Worm (Caenorhabditis elegans) whole organism, young adult: ENCODE data around the gene sax-2.
A peak's percentile ranks its signal among the peaks of the same experiment; 100 is the strongest.

Experiments used
- B0019.2 ChIP-seq: fragments of 200-800 bp; sonication (Bioruptor generic); conservative IDR thresholded peaks from 2 replicates; pipeline ENCODE4 v1.3.6; 2022; ENCODE audit warnings: missing genetic modification reagents, missing genetic modification characterization, missing compliant biosample characterization
- F22D6.2 ChIP-seq: sonication (generic microtip); optimal IDR thresholded peaks from 2 replicates; lab custom pipeline; 2016; ENCODE audit warnings: mild to moderate bottlenecking, missing genetic modification characterization, missing compliant biosample characterization
- F33H1.4 ChIP-seq: fragments of 200-800 bp; sonication (Bioruptor generic); IDR thresholded peaks from 2 replicates; pipeline ENCODE4 v1.3.6; 2022; ENCODE audit warnings: missing genetic modification reagents, missing genetic modification characterization, missing compliant biosample characterization
- F57A8.1 ChIP-seq: fragments of 200-800 bp; sonication (Bioruptor generic); optimal IDR thresholded peaks from 2 replicates; lab custom pipeline; 2018; ENCODE audit warnings: mild to moderate bottlenecking, missing genetic modification characterization, moderate library complexity, missing compliant biosample characterization
- T07F8.4 ChIP-seq: sonication (generic microtip); optimal IDR thresholded peaks from 2 replicates; lab custom pipeline; 2016; ENCODE audit warnings: mild to moderate bottlenecking, missing genetic modification characterization, moderate library complexity, missing compliant biosample characterization
- Y56A3A.18 ChIP-seq: fragments of 200-800 bp; sonication (Bioruptor generic); IDR thresholded peaks from 2 replicates; pipeline ENCODE4 v1.3.6; 2022; ENCODE audit warnings: missing genetic modification reagents, missing genetic modification characterization, missing compliant biosample characterization
- ama-1 ChIP-seq, 3 experiments: fragments of 150-350 bp in 1 of 3; sonication (generic microtip) in 2 of 3; optimal IDR thresholded peaks; 2 replicates each; lab custom pipeline; 2014 to 2018; ENCODE audit warnings: missing biosample characterization in 2 of 3, missing genetic modification characterization in 2 of 3, missing genetic modification reagents in 2 of 3
- aptf-2 ChIP-seq: fragments of 200-800 bp; sonication (Bioruptor generic); conservative IDR thresholded peaks from 2 replicates; pipeline ENCODE4 v1.3.6; 2022; ENCODE audit warnings: missing genetic modification reagents, missing genetic modification characterization, missing compliant biosample characterization
- aptf-3 ChIP-seq: fragments of 200-800 bp; sonication (Bioruptor generic); IDR thresholded peaks from 2 replicates; pipeline ENCODE4 v1.3.6; 2022; ENCODE audit warnings: missing genetic modification characterization, missing compliant biosample characterization
- bed-2 ChIP-seq: fragments of 200-800 bp; sonication (Bioruptor generic); IDR thresholded peaks from 2 replicates; pipeline ENCODE4 v1.3.6; 2022; ENCODE audit warnings: missing genetic modification reagents, missing genetic modification characterization, missing compliant biosample characterization
- ccch-3 ChIP-seq: fragments of 200-800 bp; sonication (Bioruptor generic); optimal IDR thresholded peaks from 2 replicates; lab custom pipeline; 2018; ENCODE audit warnings: mild to moderate bottlenecking, missing genetic modification characterization, missing compliant biosample characterization
- cebp-1 ChIP-seq, 2 experiments: fragments of 200-800 bp in 1 of 2; sonication (Bioruptor generic) in 1 of 2; sonication (generic microtip) in 1 of 2; IDR thresholded peaks in 1 of 2; optimal IDR thresholded peaks in 1 of 2; 2 replicates each; pipeline versions ENCODE4 v1.3.6 to Lab custom; 2017 to 2022; ENCODE audit warnings: missing compliant biosample characterization in 2 of 2, missing genetic modification characterization in 2 of 2, mild to moderate bottlenecking in 1 of 2, missing genetic modification reagents in 1 of 2, moderate library complexity in 1 of 2
- ceh-58 ChIP-seq: fragments of 200-800 bp; sonication (Bioruptor generic); IDR thresholded peaks from 2 replicates; pipeline ENCODE4 v1.3.6; 2022; ENCODE audit warnings: missing genetic modification characterization, missing compliant biosample characterization
- chd-7 ChIP-seq: sonication (generic microtip); optimal IDR thresholded peaks from 2 replicates; lab custom pipeline; 2016; ENCODE audit warnings: mild to moderate bottlenecking, missing genetic modification characterization, moderate library complexity, missing compliant biosample characterization
- die-1 ChIP-seq: sonication (generic microtip); optimal IDR thresholded peaks from 2 replicates; lab custom pipeline; 2016; ENCODE audit warnings: missing genotype, mild to moderate bottlenecking, missing genetic modification characterization, missing compliant biosample characterization
- dox-1 ChIP-seq: fragments of 200-800 bp; sonication (Bioruptor generic); IDR thresholded peaks from 2 replicates; pipeline ENCODE4 v1.3.6; 2022; ENCODE audit warnings: missing genetic modification reagents, missing genetic modification characterization, missing compliant biosample characterization
- dpff-1 ChIP-seq: sonication (generic microtip); optimal IDR thresholded peaks from 2 replicates; lab custom pipeline; 2017; ENCODE audit warnings: mild to moderate bottlenecking, missing genetic modification characterization, missing compliant biosample characterization
- egl-44 ChIP-seq: fragments of 200-800 bp; sonication (Bioruptor generic); IDR thresholded peaks from 2 replicates; pipeline ENCODE4 v1.3.6; 2022; ENCODE audit warnings: missing genetic modification reagents, missing genetic modification characterization, missing compliant biosample characterization
- egrh-3 ChIP-seq: fragments of 200-800 bp; sonication (Bioruptor generic); IDR thresholded peaks from 2 replicates; pipeline ENCODE4 v1.3.6; 2022; ENCODE audit warnings: missing genetic modification reagents, missing genetic modification characterization, missing compliant biosample characterization
- ekl-4 ChIP-seq: fragments of 200-800 bp; sonication (Bioruptor generic); IDR thresholded peaks from 2 replicates; pipeline ENCODE4 v1.3.6; 2022; ENCODE audit warnings: missing genetic modification reagents, missing genetic modification characterization, missing compliant biosample characterization
- him-1 ChIP-seq: sonication (generic microtip); optimal IDR thresholded peaks from 2 replicates; lab custom pipeline; 2016; ENCODE audit warnings: missing genotype, missing genetic modification reagents, missing genetic modification characterization, missing compliant biosample characterization
- hlh-26 ChIP-seq: fragments of 200-800 bp; sonication (Bioruptor generic); conservative IDR thresholded peaks from 2 replicates; pipeline ENCODE4 v1.3.6; 2022; ENCODE audit warnings: missing genetic modification reagents, missing genetic modification characterization, missing compliant biosample characterization
- hrde-1 ChIP-seq: sonication (generic microtip); optimal IDR thresholded peaks from 2 replicates; lab custom pipeline; 2016; ENCODE audit warnings: missing genetic modification characterization, mild to moderate bottlenecking, missing compliant biosample characterization, moderate library complexity, missing genotype, missing genetic modification reagents, borderline replicate concordance
- lin-26 ChIP-seq: fragments of 200-800 bp; sonication (Bioruptor generic); IDR thresholded peaks from 2 replicates; pipeline ENCODE4 v1.3.6; 2022; ENCODE audit warnings: missing genetic modification reagents, missing genetic modification characterization, missing compliant biosample characterization
- lin-40 ChIP-seq: sonication (generic microtip); optimal IDR thresholded peaks from 2 replicates; lab custom pipeline; 2016; ENCODE audit warnings: missing genetic modification characterization, mild to moderate bottlenecking, missing compliant biosample characterization, missing genotype, missing genetic modification reagents
- mxl-1 ChIP-seq: sonication (generic microtip); optimal IDR thresholded peaks from 2 replicates; lab custom pipeline; 2016; ENCODE audit warnings: missing genetic modification characterization, missing compliant biosample characterization
- nfyb-1 ChIP-seq: fragments of 200-800 bp; sonication (Bioruptor generic); IDR thresholded peaks from 2 replicates; pipeline ENCODE4 v1.3.6; 2022; ENCODE audit warnings: missing genetic modification reagents, missing genetic modification characterization, missing compliant biosample characterization
- nhr-27 ChIP-seq: fragments of 200-800 bp; sonication (Bioruptor generic); optimal IDR thresholded peaks from 2 replicates; lab custom pipeline; 2018; ENCODE audit warnings: mild to moderate bottlenecking, missing genetic modification characterization, moderate library complexity, missing compliant biosample characterization
- nhr-80 ChIP-seq: sonication (generic microtip); optimal IDR thresholded peaks from 2 replicates; lab custom pipeline; 2016; ENCODE audit warnings: missing genetic modification characterization, missing compliant biosample characterization
- rec-8 ChIP-seq, 2 experiments: sonication (generic microtip); optimal IDR thresholded peaks; 2 replicates each; lab custom pipeline; 2016; ENCODE audit warnings: mild to moderate bottlenecking in 2 of 2, missing genetic modification characterization in 2 of 2, missing genetic modification reagents in 2 of 2, missing genotype in 2 of 2, missing biosample characterization in 1 of 2, missing compliant biosample characterization in 1 of 2, moderate library complexity in 1 of 2
- rpc-1 ChIP-seq, 2 experiments: fragments of 150-350 bp in 1 of 2; sonication (generic microtip) in 1 of 2; optimal IDR thresholded peaks; 2 replicates each; lab custom pipeline; 2014 to 2018; ENCODE audit warnings: missing biosample characterization in 1 of 2, missing genetic modification characterization in 1 of 2, missing genetic modification reagents in 1 of 2, missing genotype in 1 of 2
- sptf-2 ChIP-seq: fragments of 200-800 bp; sonication (Bioruptor generic); optimal IDR thresholded peaks from 2 replicates; lab custom pipeline; 2018; ENCODE audit warnings: mild to moderate bottlenecking, missing genetic modification characterization, missing compliant biosample characterization
- unc-130 ChIP-seq: sonication (generic microtip); optimal IDR thresholded peaks from 2 replicates; lab custom pipeline; 2016; ENCODE audit warnings: missing genetic modification reagents, missing genetic modification characterization, missing compliant biosample characterization
- zfh-2 ChIP-seq: fragments of 200-800 bp; sonication (Bioruptor generic); conservative IDR thresholded peaks from 2 replicates; pipeline ENCODE4 v1.3.6; 2022; ENCODE audit warnings: missing genetic modification reagents, missing genetic modification characterization, missing compliant biosample characterization
- ztf-26 ChIP-seq: sonication (generic microtip); optimal IDR thresholded peaks from 2 replicates; lab custom pipeline; 2017; ENCODE audit warnings: missing genetic modification characterization, missing compliant biosample characterization
- ztf-28 ChIP-seq: fragments of 200-800 bp; sonication (Bioruptor generic); IDR thresholded peaks from 2 replicates; pipeline ENCODE4 v1.3.6; 2022; ENCODE audit warnings: missing genetic modification reagents, missing genetic modification characterization, missing compliant biosample characterization

Gene sax-2

DNA sequence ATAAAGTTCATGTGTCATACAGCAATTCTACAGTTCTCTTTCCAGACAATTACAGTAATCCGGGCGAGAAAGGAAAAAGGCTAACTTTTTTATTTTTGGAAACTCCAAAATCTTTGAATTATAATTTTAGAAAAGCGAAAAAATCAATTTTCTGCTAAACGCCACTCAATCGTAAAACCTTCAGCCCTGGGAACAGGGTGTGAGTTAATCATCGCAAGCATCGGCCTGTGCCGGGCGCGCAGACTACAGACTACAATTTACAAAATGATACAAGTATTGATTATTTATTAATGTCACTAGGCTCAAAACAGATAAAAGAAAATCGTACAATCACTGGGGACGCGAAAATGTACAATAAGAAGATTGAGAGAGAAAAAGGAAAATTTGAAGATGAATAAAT lies 21.2 kb downstream of the sax-2 start:
- TF ChIP-seq bed-2 (GFP tag; lab: Robert Waterston, UW) (no peak), him-1 (tag; lab: Kevin White, UChicago) (peak; percentile 91), hrde-1 (tag; lab: Kevin White, UChicago) (no peak), ztf-28 (no peak), lin-40 (tag; lab: Kevin White, UChicago) (no peak), ceh-58 (GFP tag; lab: Robert Waterston, UW) (no peak), F33H1.4 (no peak), Y56A3A.18 (no peak), dpff-1 (no peak)
- TF ChIP-seq, all 124 proteins: peak for 1

DNA sequence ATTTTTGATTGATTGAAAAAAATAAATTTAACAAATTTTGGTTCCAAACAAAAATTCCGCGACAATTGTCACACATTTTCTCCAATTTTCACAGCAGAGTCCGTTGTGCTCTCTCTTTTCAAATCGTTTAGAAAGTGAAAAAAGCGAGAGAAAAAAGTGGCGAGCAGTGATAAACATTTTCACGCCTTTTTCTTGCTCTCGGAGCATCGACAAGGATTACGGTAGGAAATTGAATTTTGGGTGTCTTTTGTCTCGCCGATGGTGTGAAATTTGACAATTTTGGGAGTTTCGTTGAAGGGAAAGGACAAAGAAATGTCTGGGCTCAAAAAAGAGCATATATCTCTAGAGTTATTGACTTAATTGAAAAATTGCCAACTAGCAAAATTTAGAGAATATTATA lies 25.0 kb downstream of the sax-2 start:
- TF ChIP-seq rpc-1 (optimal IDR thresholded peaks at IDR 0.05; lab: Kevin White, UChicago) (no peak), rpc-1 (tag; optimal IDR thresholded peaks at IDR 0.05; lab: Kevin White, UChicago) (no peak), ztf-26 (tag; lab: Kevin White, UChicago) (no peak), hlh-26 (GFP tag; lab: Robert Waterston, UW) (no peak), egl-44 (GFP tag; lab: Robert Waterston, UW) (no peak), F22D6.2 (tag; lab: Kevin White, UChicago) (no peak), him-1 (tag; lab: Kevin White, UChicago) (peak; percentile 47)

DNA sequence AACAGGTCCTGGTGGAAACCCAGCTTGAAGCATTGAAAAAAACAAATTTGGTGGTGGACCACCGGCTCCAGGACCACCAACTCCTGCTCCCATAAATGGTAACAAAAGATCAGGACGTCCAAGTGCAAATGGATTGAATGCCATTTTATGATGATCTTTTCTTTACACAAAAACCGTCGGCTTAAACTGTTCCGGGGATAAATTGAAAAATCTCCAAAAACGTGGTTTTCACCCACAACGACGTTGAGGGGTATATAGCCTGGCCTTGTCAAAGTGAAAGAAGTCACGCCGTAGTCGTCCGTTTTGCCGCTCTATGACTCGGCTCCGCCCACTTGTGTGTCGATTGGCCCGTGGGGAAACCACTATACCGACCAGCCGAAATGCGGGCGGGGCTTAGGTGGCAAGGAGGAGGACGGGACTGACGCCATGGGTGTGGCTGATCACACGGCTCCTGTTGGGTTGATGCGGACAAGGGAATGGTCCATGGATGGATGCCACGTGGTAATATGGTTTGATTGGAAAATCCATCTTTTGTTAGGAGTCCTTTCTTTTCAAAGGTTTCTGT lies 26.6 kb downstream of the sax-2 start, which contains the start of gene tbx-2:
tbx-2 (minus strand) TSS at position 264 of the 565 bp plus-strand sequence.
- peak; percentile 45 for TF ChIP-seq nhr-80 (tag; lab: Kevin White, UChicago)
- TF ChIP-seq nfyb-1, result peak; percentile 81; the same call in 1 of the 2 replicates
- TF ChIP-seq hlh-26 (GFP tag; lab: Robert Waterston, UW), result no peak
- TF ChIP-seq B0019.2 (GFP tag; lab: Robert Waterston, UW), result no peak
- no peak for TF ChIP-seq cebp-1 (GFP tag; IDR thresholded peaks at IDR 0.05; lab: Robert Waterston, UW)
- TF ChIP-seq cebp-1 (tag; optimal IDR thresholded peaks at IDR 0.05; lab: Kevin White, UChicago), result peak; percentile 1
- TF ChIP-seq dox-1 (GFP tag; lab: Robert Waterston, UW), result peak; percentile 45
- TF ChIP-seq zfh-2 (GFP tag; lab: Robert Waterston, UW), result peak; percentile 64
- TF ChIP-seq aptf-2, result no peak
- 0 out of 2 replicates have a peak, but pooled peaks have one; percentile 32 for TF ChIP-seq egrh-3
- no peak for TF ChIP-seq ccch-3 (GFP tag; lab: Kevin White, UChicago)

ce11 chrIII:5137099-5137498 lies 27.6 kb downstream of the sax-2 start:
- no peak for TF ChIP-seq sptf-2
- TF ChIP-seq ama-1 (optimal IDR thresholded peaks at IDR 0.05; lab: Kevin White, UChicago), result no peak
- peak in 1 of 2 experiments; percentile 35 for TF ChIP-seq ama-1 (GFP tag; optimal IDR thresholded peaks at IDR 0.05; lab: Kevin White, UChicago)
- TF ChIP-seq aptf-3 (GFP tag; lab: Robert Waterston, UW), result no peak
- TF ChIP-seq T07F8.4 (tag; lab: Kevin White, UChicago), result no peak
- TF ChIP-seq nhr-80 (tag; lab: Kevin White, UChicago), result peak; percentile 60

DNA sequence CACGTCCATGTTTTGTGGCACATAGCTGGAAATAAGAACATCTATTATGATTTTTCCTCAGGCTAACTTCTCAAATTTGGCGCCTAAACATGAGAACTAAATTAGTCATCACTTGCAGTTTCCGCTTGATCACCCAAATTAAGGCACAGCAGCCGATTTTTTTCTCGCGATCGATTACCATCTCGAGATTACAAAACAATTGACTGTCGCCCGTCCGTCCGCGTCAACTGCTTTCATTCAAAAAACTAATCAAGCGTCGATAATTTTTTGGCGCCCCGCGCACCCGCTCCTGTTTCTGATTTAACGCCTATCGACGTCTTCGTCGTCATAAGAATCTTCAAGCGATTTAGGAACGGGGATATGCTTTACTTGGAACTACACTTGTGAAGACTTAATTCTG lies 28.2 kb downstream of the sax-2 start:
- TF ChIP-seq F57A8.1 (no peak), nhr-27 (tag; lab: Kevin White, UChicago) (no peak), sptf-2 (no peak), ekl-4 (GFP tag; lab: Robert Waterston, UW) (no peak), lin-26 (GFP tag; lab: Robert Waterston, UW) (no peak), aptf-3 (GFP tag; lab: Robert Waterston, UW) (no peak), unc-130 (no peak), egrh-3 (no peak), chd-7 (tag; lab: Kevin White, UChicago) (no peak), rec-8 (tag; optimal IDR thresholded peaks at IDR 0.05; lab: Kevin White, UChicago) (no peak), mxl-1 (tag; lab: Kevin White, UChicago) (no peak), zfh-2 (GFP tag; lab: Robert Waterston, UW) (no peak), die-1 (no peak), nhr-80 (tag; lab: Kevin White, UChicago) (no peak)
